Fruit fly (Drosophila melanogaster): Measurements from ENCODE around the gene CG17917.

dm6 chr3R:6388414-6388830 lies 46.7 kb downstream of the CG17917 start:
- TF ChIP-seq insv (optimal IDR thresholded peaks at IDR 0.05): no peak
- no peak for TF ChIP-seq ttk (optimal IDR thresholded peaks at IDR 0.05)
- TF ChIP-seq Myc (optimal IDR thresholded peaks at IDR 0.05): no peak
- TF ChIP-seq h (optimal IDR thresholded peaks at IDR 0.05): no peak
- no peak for TF ChIP-seq Sin3A (optimal IDR thresholded peaks at IDR 0.05)
